Worm (Caenorhabditis elegans): ENCODE results near the gene C17B7.15.

C17B7.15 gene

ce11 chrV:3349877-3350276 is at the start of gene C17B7.15:
C17B7.15 (plus strand) TSS chrV:3350177.
- no peak for TF ChIP-seq gmeb-1 (tag; optimal IDR thresholded peaks at IDR 0.05)
- no peak for TF ChIP-seq ZK546.5 (tag; optimal IDR thresholded peaks at IDR 0.05)
- peak; percentile 25 for TF ChIP-seq sma-9 (GFP tag; optimal IDR thresholded peaks at IDR 0.05)
- TF ChIP-seq sma-9 (tag; optimal IDR thresholded peaks at IDR 0.05) = no peak

DNA sequence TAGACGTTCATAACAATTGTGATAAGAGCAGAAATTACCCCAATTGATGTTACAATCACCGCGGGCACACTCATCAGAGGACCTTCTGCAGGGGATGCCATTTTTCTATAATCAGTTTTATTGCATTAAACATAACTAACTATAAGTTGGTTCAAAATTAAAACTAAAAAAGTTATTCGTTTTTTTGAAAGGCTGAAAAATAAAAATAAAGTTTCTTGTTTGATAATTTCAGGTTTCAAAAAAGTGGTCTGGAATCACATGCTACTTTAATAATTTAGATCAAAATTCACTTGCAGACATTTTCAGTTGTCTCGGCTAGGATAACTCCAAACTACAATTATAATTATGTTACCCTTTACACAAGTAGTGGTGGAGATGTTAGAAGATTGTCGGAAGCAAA is 48.1 kb upstream of the C17B7.15 start, which contains the start of gene srbc-1:
Gene srbc-1 (minus strand): TSS at position 101 of the 400 bp plus-strand sequence.
- no peak for TF ChIP-seq aly-2 (tag; optimal IDR thresholded peaks at IDR 0.05)
- TF ChIP-seq nhr-77 (tag; optimal IDR thresholded peaks at IDR 0.05) = no peak
- TF ChIP-seq zag-1 (tag; optimal IDR thresholded peaks at IDR 0.05) = no peak
- no peak for TF ChIP-seq lin-11 (tag; optimal IDR thresholded peaks at IDR 0.05)
- TF ChIP-seq ama-1 (optimal IDR thresholded peaks at IDR 0.05) = no peak
- TF ChIP-seq F13H6.1 (tag; optimal IDR thresholded peaks at IDR 0.05) = no peak
- no peak for TF ChIP-seq dmd-4 (tag; optimal IDR thresholded peaks at IDR 0.05)
- no peak for TF ChIP-seq nhr-237 (tag; optimal IDR thresholded peaks at IDR 0.05)
- TF ChIP-seq egl-27 (tag; optimal IDR thresholded peaks at IDR 0.05) = no peak
- no peak for TF ChIP-seq snpc-4 (tag; optimal IDR thresholded peaks at IDR 0.05)
- no peak for TF ChIP-seq alr-1 (tag; optimal IDR thresholded peaks at IDR 0.05)
- no peak for TF ChIP-seq fos-1 (tag; optimal IDR thresholded peaks at IDR 0.05)
- no peak for TF ChIP-seq sem-4 (tag; optimal IDR thresholded peaks at IDR 0.05)
- TF ChIP-seq gmeb-1 (tag; optimal IDR thresholded peaks at IDR 0.05) = no peak
- no peak for TF ChIP-seq peb-1 (tag; optimal IDR thresholded peaks at IDR 0.05)
- TF ChIP-seq ZK546.5 (tag; optimal IDR thresholded peaks at IDR 0.05) = no peak
- TF ChIP-seq R02D3.7 (tag; optimal IDR thresholded peaks at IDR 0.05) = no peak
- TF ChIP-seq C34F6.9 (tag; optimal IDR thresholded peaks at IDR 0.05) = no peak
- TF ChIP-seq unc-62 (GFP tag; optimal IDR thresholded peaks at IDR 0.05) = no peak
- no peak for TF ChIP-seq nhr-12 (tag; optimal IDR thresholded peaks at IDR 0.05)

DNA sequence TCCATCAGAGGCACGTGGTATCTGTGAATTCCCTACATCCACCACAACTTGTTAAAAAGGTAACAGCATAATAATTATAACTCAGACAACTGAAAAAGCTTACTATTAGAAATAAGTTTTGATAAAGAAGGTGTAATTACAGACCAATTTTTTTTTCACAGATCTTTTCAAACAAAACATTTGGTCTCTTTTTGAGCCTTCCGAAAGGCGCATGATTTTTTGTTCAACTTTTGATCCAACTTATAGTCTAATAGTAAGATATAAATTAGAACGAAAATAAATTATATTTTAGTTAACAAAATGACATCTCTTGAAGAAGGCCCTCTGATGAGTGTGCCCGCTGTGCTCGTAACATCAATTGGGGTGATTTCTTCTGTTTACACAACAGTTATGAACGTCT is 41.8 kb upstream of the C17B7.15 start, which contains the start of gene srbc-3:
Gene srbc-3 (plus strand): TSS at position 301 of the 400 bp plus-strand sequence.
- no peak for TF ChIP-seq ztf-4 (tag; optimal IDR thresholded peaks at IDR 0.05)
- TF ChIP-seq peb-1 (tag; optimal IDR thresholded peaks at IDR 0.05) = no peak
- no peak for TF ChIP-seq mab-5 (tag; optimal IDR thresholded peaks at IDR 0.05)
- TF ChIP-seq Y55F3AM.14 (GFP tag; optimal IDR thresholded peaks at IDR 0.05) = no peak
- TF ChIP-seq nhr-129 (tag; optimal IDR thresholded peaks at IDR 0.05) = no peak
- TF ChIP-seq sma-9 (GFP tag; optimal IDR thresholded peaks at IDR 0.05) = no peak
- TF ChIP-seq sma-9 (tag; optimal IDR thresholded peaks at IDR 0.05) = no peak

- no peak for TF ChIP-seq fos-1 (tag; optimal IDR thresholded peaks at IDR 0.05)
- TF ChIP-seq sem-4 (tag; optimal IDR thresholded peaks at IDR 0.05) = no peak
- no peak for TF ChIP-seq nhr-21 (tag; optimal IDR thresholded peaks at IDR 0.05)
- TF ChIP-seq nhr-23 (tag; optimal IDR thresholded peaks at IDR 0.05) = no peak
- no peak for TF ChIP-seq R02D3.7 (tag; optimal IDR thresholded peaks at IDR 0.05)
- no peak for TF ChIP-seq nhr-6 (tag; optimal IDR thresholded peaks at IDR 0.05)
- no peak for TF ChIP-seq nhr-129 (tag; optimal IDR thresholded peaks at IDR 0.05)
- no peak for TF ChIP-seq elt-3 (tag; optimal IDR thresholded peaks at IDR 0.05)
- no peak for TF ChIP-seq ceh-16 (tag; optimal IDR thresholded peaks at IDR 0.05)
- peak; percentile 40 for TF ChIP-seq unc-55 (GFP tag; optimal IDR thresholded peaks at IDR 0.05)
- no peak for TF ChIP-seq nhr-25 (tag; optimal IDR thresholded peaks at IDR 0.05)
- no peak for TF ChIP-seq ztf-4 (tag; optimal IDR thresholded peaks at IDR 0.05)
- TF ChIP-seq egl-27 (tag; optimal IDR thresholded peaks at IDR 0.05) = no peak
- TF ChIP-seq nhr-12 (tag; optimal IDR thresholded peaks at IDR 0.05) = no peak
- TF ChIP-seq lsy-2 (tag; optimal IDR thresholded peaks at IDR 0.05) = peak in 1 of 2 experiments; percentile 43
- TF ChIP-seq lin-39 (tag; optimal IDR thresholded peaks at IDR 0.05) = no peak
- TF ChIP-seq lin-13 (GFP tag; optimal IDR thresholded peaks at IDR 0.05) = no peak
- TF ChIP-seq skn-1 (tag; optimal IDR thresholded peaks at IDR 0.05) = no peak
- TF ChIP-seq lin-11 (tag; optimal IDR thresholded peaks at IDR 0.05) = no peak
- no peak for TF ChIP-seq ZK546.5 (tag; optimal IDR thresholded peaks at IDR 0.05)
- TF ChIP-seq snpc-4 (tag; optimal IDR thresholded peaks at IDR 0.05) = no peak
- no peak for TF ChIP-seq ceh-82 (tag; optimal IDR thresholded peaks at IDR 0.05)
- peak; percentile 87 for TF ChIP-seq sma-9 (GFP tag; optimal IDR thresholded peaks at IDR 0.05)
- TF ChIP-seq sma-9 (tag; optimal IDR thresholded peaks at IDR 0.05) = no peak
- TF ChIP-seq unc-62 (GFP tag; optimal IDR thresholded peaks at IDR 0.05) = no peak
- no peak for TF ChIP-seq blmp-1 (tag; optimal IDR thresholded peaks at IDR 0.05; ENCODE audit: insufficient read depth)
- no peak for TF ChIP-seq ztf-1 (GFP tag; conservative IDR thresholded peaks at IDR 0.05)
- TF ChIP-seq dmd-4 (tag; optimal IDR thresholded peaks at IDR 0.05) = no peak
- peak; percentile 83 for TF ChIP-seq F13H6.1 (tag; optimal IDR thresholded peaks at IDR 0.05)
- TF ChIP-seq sma-3 (GFP tag; optimal IDR thresholded peaks at IDR 0.05) = no peak
- TF ChIP-seq unc-39 (tag; optimal IDR thresholded peaks at IDR 0.05) = no peak
- no peak for TF ChIP-seq mdl-1 (tag; optimal IDR thresholded peaks at IDR 0.05)
- no peak for TF ChIP-seq nhr-77 (tag; optimal IDR thresholded peaks at IDR 0.05)
- no peak for TF ChIP-seq aly-2 (tag; optimal IDR thresholded peaks at IDR 0.05)
- TF ChIP-seq Y55F3AM.14 (GFP tag; optimal IDR thresholded peaks at IDR 0.05) = no peak
- no peak for TF ChIP-seq nhr-10 (tag; optimal IDR thresholded peaks at IDR 0.05)
- TF ChIP-seq ama-1 (optimal IDR thresholded peaks at IDR 0.05) = no peak
- TF ChIP-seq gmeb-1 (tag; optimal IDR thresholded peaks at IDR 0.05) = no peak
- TF ChIP-seq C34F6.9 (tag; optimal IDR thresholded peaks at IDR 0.05) = peak; percentile 59
- no peak for TF ChIP-seq elt-1 (tag; optimal IDR thresholded peaks at IDR 0.05)
These were observed 37.8 kb upstream of the C17B7.15 start, which contains the start of gene arrd-18 for ce11 chrV:3312067-3312666. arrd-18 (minus strand) TSS chrV:3312117.
